Worm (Caenorhabditis elegans): ENCODE results near the gene F55C10.5.

- TF ChIP-seq let-526 (GFP tag; IDR thresholded peaks at IDR 0.05) (no peak), ama-1 (optimal IDR thresholded peaks at IDR 0.05) (no peak), ama-1 (GFP tag; optimal IDR thresholded peaks at IDR 0.05) (no peak), nfyb-1 (GFP tag; IDR thresholded peaks at IDR 0.05) (no peak)
Observed at ce11 chrV:11363575-11363974, 19.3 kb upstream of the F55C10.5 start.

Measured in whole organism, young adult.